Worm (Caenorhabditis elegans) whole organism, early embryonic: ENCODE measurements around the gene Y45F10B.9.

ENCODE experiments used
- B0310.2 ChIP-seq: sonication (generic microtip); optimal IDR thresholded peaks from 2 replicates; lab custom pipeline; 2016; ENCODE audit warnings: mild to moderate bottlenecking, missing genetic modification characterization, missing compliant biosample characterization
- F13C5.2 ChIP-seq: sonication (generic microtip); optimal IDR thresholded peaks from 2 replicates; lab custom pipeline; 2017; ENCODE audit warnings: mild to moderate bottlenecking, missing genetic modification characterization, inconsistent platforms, missing compliant biosample characterization
- aly-1 ChIP-seq: sonication (generic microtip); optimal IDR thresholded peaks from 2 replicates; lab custom pipeline; 2016; ENCODE audit warnings: missing genetic modification characterization, missing compliant biosample characterization
- ets-7 ChIP-seq: sonication (generic microtip); optimal IDR thresholded peaks from 2 replicates; lab custom pipeline; 2016; ENCODE audit warnings: missing genotype, missing genetic modification characterization, missing compliant biosample characterization
- flt-1 ChIP-seq: fragments of 200-800 bp; sonication (Bioruptor generic); IDR thresholded peaks from 2 replicates; pipeline ENCODE4 v1.3.6; 2022; ENCODE audit warnings: missing genetic modification characterization, missing compliant biosample characterization
- hmbx-1 ChIP-seq: sonication (generic microtip); optimal IDR thresholded peaks from 2 replicates; lab custom pipeline; 2016; ENCODE audit warnings: mild to moderate bottlenecking, missing genetic modification characterization, missing compliant biosample characterization
- tbx-37 ChIP-seq: fragments of 200-800 bp; sonication (Bioruptor generic); conservative IDR thresholded peaks from 2 replicates; pipeline ENCODE4 v1.3.6; 2022; ENCODE audit warnings: missing genetic modification reagents, missing genetic modification characterization, missing compliant biosample characterization
- tra-4 ChIP-seq: sonication (generic microtip); optimal IDR thresholded peaks from 2 replicates; lab custom pipeline; 2017; ENCODE audit warnings: missing genetic modification characterization, missing compliant biosample characterization

- no peak for TF ChIP-seq tra-4 (tag; lab: Kevin White, UChicago)
- no peak for TF ChIP-seq ets-7 (tag; lab: Kevin White, UChicago)
- no peak for TF ChIP-seq tbx-37
- no peak for TF ChIP-seq aly-1 (tag; lab: Kevin White, UChicago)
- no peak for TF ChIP-seq B0310.2
- peak; percentile 21 for TF ChIP-seq hmbx-1 (tag; lab: Kevin White, UChicago)
- peak; percentile 30 for TF ChIP-seq F13C5.2
- no peak for TF ChIP-seq flt-1
Observed at ce11 chrIV:13549350-13549749, 48.4 kb downstream of the Y45F10B.9 start.
